Worm (Caenorhabditis elegans): ENCODE results near the gene F43E2.11.
A peak's percentile ranks its signal among the peaks of the same experiment; 100 is the strongest.

F43E2.11 gene

ce11 chrII:7319471-7319870 lies 50.6 kb downstream of the F43E2.11 start:
- TF ChIP-seq aptf-3 (GFP tag; IDR thresholded peaks at IDR 0.05) (0 out of 2 replicates have a peak, but pooled peaks have one; percentile 82), ztf-28 (GFP tag; IDR thresholded peaks at IDR 0.05) (no peak), chd-7 (tag; optimal IDR thresholded peaks at IDR 0.05) (peak; percentile 78), bed-2 (GFP tag; IDR thresholded peaks at IDR 0.05) (no peak), cebp-1 (GFP tag; IDR thresholded peaks at IDR 0.05) (peak; percentile 48; the same call in 1 of the 2 replicates), cebp-1 (tag; optimal IDR thresholded peaks at IDR 0.05) (peak; percentile 73), zim-3 (tag; optimal IDR thresholded peaks at IDR 0.05) (peak; percentile 86), lin-35 (GFP tag; optimal IDR thresholded peaks at IDR 0.05) (peak in 1 of 3 experiments; percentile 14), ceh-100 (GFP tag; IDR thresholded peaks at IDR 0.05) (peak; percentile 46; the same call in 1 of the 2 replicates), B0019.2 (GFP tag; conservative IDR thresholded peaks at IDR 0.05) (no peak), repo-1 (tag; optimal IDR thresholded peaks at IDR 0.05) (peak; percentile 67), fkh-3 (tag; optimal IDR thresholded peaks at IDR 0.05) (peak; percentile 73), ztf-25 (GFP tag; IDR thresholded peaks at IDR 0.05) (0 out of 2 replicates have a peak, but pooled peaks have one; percentile 23), aptf-2 (GFP tag; conservative IDR thresholded peaks at IDR 0.05) (peak; percentile 53; the same call in 1 of the 2 replicates), attf-5 (GFP tag; optimal IDR thresholded peaks at IDR 0.05) (peak; percentile 42), nhr-120 (GFP tag; IDR thresholded peaks at IDR 0.05) (no peak), C17E4.6 (GFP tag; IDR thresholded peaks at IDR 0.05) (no peak), pbrm-1 (GFP tag; IDR thresholded peaks at IDR 0.05) (peak; percentile 58; the same call in 1 of the 2 replicates), B0336.3 (GFP tag; IDR thresholded peaks at IDR 0.05) (0 out of 2 replicates have a peak, but pooled peaks have one; percentile 23), ama-1 (optimal IDR thresholded peaks at IDR 0.05) (no peak), ama-1 (GFP tag; optimal IDR thresholded peaks at IDR 0.05) (peak in 1 of 2 experiments; percentile 25), F10E7.11 (tag; optimal IDR thresholded peaks at IDR 0.05) (peak; percentile 74), athp-1 (tag; optimal IDR thresholded peaks at IDR 0.05) (peak; percentile 62), B0035.1 (tag; optimal IDR thresholded peaks at IDR 0.05) (peak; percentile 18), K12H6.12 (tag; optimal IDR thresholded peaks at IDR 0.05) (peak; percentile 63), F52B5.7 (tag; optimal IDR thresholded peaks at IDR 0.05) (peak; percentile 90), F22D6.2 (tag; optimal IDR thresholded peaks at IDR 0.05) (no peak), madf-3 (GFP tag; IDR thresholded peaks at IDR 0.05) (0 out of 2 replicates have a peak, but pooled peaks have one; percentile 19), atf-7 (tag; optimal IDR thresholded peaks at IDR 0.05) (peak; percentile 60), Y53G8AR.9 (GFP tag; conservative IDR thresholded peaks at IDR 0.05) (no peak), K11D2.4 (GFP tag; IDR thresholded peaks at IDR 0.05) (peak; percentile 71), F57C9.4 (tag; optimal IDR thresholded peaks at IDR 0.05) (peak; percentile 19), nfyb-1 (GFP tag; IDR thresholded peaks at IDR 0.05) (peak; percentile 51; the same call in 1 of the 2 replicates), ceh-91 (GFP tag; IDR thresholded peaks at IDR 0.05) (no peak), nfya-2 (GFP tag; IDR thresholded peaks at IDR 0.05) (0 out of 2 replicates have a peak, but pooled peaks have one; percentile 38)

Measured in whole organism, young adult.